Worm (Caenorhabditis elegans): ENCODE results near the gene Y73F8A.23.

- TF ChIP-seq tbx-11 (GFP tag; IDR thresholded peaks at IDR 0.05) (no peak), tbx-37 (GFP tag; conservative IDR thresholded peaks at IDR 0.05) (no peak), scrt-1 (GFP tag; IDR thresholded peaks at IDR 0.05) (no peak), ceh-36 (tag; optimal IDR thresholded peaks at IDR 0.05) (no peak), B0310.2 (tag; optimal IDR thresholded peaks at IDR 0.05) (no peak), sea-1 (GFP tag; conservative IDR thresholded peaks at IDR 0.05) (no peak), ama-1 (optimal IDR thresholded peaks at IDR 0.05) (no peak), hmg-4 (GFP tag; optimal IDR thresholded peaks at IDR 0.05) (no peak)
Measured at ce11 chrIV:15399977-15400376, 44.4 kb downstream of the Y73F8A.23 start, which contains the start of gene nhr-5.
